Worm (Caenorhabditis elegans) whole organism, midembryonic: ENCODE results near the gene F57G8.7.

Source experiments
- T22C8.4 ChIP-seq: fragments of 200-800 bp; sonication (Bioruptor generic); IDR thresholded peaks from 2 replicates; pipeline ENCODE4 v1.3.6; 2022; ENCODE audit warnings: missing genetic modification characterization, missing compliant biosample characterization
- klf-2 ChIP-seq: fragments of 200-800 bp; sonication (Bioruptor generic); conservative IDR thresholded peaks from 2 replicates; pipeline ENCODE4 v1.3.6; 2022; ENCODE audit warnings: missing genetic modification reagents, missing genetic modification characterization, missing compliant biosample characterization
- ztf-23 ChIP-seq: fragments of 200-800 bp; sonication (Bioruptor generic); IDR thresholded peaks from 2 replicates; pipeline ENCODE4 v1.3.6; 2022; ENCODE audit warnings: missing genetic modification reagents, missing genetic modification characterization, missing compliant biosample characterization

DNA sequence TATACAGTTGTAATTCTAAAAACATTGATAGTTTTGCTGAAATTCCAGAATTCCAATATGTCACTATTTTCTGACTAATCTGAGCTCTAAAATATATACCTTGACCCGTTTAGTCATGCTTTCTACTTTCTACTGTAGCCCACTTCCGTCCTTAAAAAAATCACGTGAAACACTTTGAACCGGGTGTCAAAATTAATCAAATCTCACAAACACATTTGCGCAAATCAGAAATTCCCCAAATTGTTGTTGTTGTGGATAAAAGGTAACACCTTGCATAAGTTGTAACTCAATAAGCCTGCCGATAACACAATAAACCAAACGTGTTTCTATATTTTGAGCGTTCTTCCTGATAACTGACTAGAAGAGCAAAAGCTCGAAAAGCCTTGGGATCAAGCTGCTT lies 21.7 kb upstream of the F57G8.7 start, which contains the start of gene srxa-7:
- TF ChIP-seq klf-2 (GFP tag; lab: Robert Waterston, UW): no peak
- TF ChIP-seq ztf-23 (GFP tag; lab: Robert Waterston, UW): no peak
- TF ChIP-seq T22C8.4 (GFP tag; lab: Robert Waterston, UW): no peak
